Fruit fly (Drosophila melanogaster): ENCODE results near the gene CG2126.

The CG2126 gene

DNA sequence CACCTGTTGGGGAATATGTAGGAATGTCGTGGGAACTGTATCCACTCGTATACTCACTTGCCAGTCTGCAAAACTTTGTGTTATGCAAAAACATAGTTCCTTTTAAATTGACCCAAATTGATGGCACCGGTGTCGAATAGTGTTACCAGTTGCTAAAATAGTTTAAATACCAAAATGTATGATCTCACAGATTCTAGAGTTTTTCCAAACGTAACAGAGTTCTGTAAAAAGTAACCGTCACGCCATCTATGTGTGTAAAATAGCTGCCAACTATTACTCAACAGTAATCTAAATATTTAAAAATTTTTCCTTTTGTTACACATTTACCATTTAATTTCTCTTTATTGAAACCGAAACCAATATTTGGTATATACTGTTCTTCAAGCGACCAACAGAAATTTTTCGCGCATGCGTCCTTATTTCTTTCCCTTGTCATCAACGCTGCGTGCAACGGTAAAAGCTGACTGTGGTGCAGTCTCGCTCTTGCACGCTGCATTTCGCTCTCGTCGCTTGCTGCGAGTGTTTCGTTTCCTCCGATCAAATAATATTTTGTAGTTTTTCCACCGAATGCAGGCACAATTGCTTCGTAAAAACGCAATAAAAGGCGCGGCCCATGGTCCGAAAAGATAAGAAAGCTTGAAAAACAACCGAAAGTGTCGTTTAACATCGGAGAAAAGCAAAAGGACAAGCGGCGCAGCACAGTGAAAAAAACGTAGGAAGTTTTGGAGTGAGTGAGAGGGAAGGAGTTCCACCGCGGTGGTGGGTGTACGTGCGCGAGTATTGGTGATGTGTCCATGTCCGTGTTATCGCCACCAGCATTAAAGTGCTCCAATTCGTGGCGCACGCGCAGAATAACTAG, 35.9 kb upstream of the CG2126 start, which contains the start of the genes FeCH and RhoGAP100F (continued):
- no peak for TF ChIP-seq hb (GFP tag; IDR thresholded peaks at IDR 0.05; ENCODE audit: partially characterized antibody)
- TF ChIP-seq CG4404 (GFP tag; IDR thresholded peaks at IDR 0.05): no peak
- TF ChIP-seq nmo (GFP tag; optimal IDR thresholded peaks at IDR 0.05): no peak
- no peak for TF ChIP-seq gcm (GFP tag; optimal IDR thresholded peaks at IDR 0.05)
- TF ChIP-seq chm (GFP tag; IDR thresholded peaks at IDR 0.05): no peak
- TF ChIP-seq inv (GFP tag; IDR thresholded peaks at IDR 0.05; ENCODE audit: partially characterized antibody): no peak
- peak; percentile 87 for TF ChIP-seq Dip2 (GFP tag; IDR thresholded peaks at IDR 0.05)
- no peak for TF ChIP-seq ci (GFP tag; IDR thresholded peaks at IDR 0.05)
- no peak for TF ChIP-seq grn (GFP tag; optimal IDR thresholded peaks at IDR 0.05)
- no peak for TF ChIP-seq repo (GFP tag; optimal IDR thresholded peaks at IDR 0.05)
- peak; percentile 41 for TF ChIP-seq CG5180 (GFP tag; optimal IDR thresholded peaks at IDR 0.05)
- no peak for TF ChIP-seq pan (optimal IDR thresholded peaks at IDR 0.05)
- no peak for TF ChIP-seq pan (GFP tag; optimal IDR thresholded peaks at IDR 0.05 in 1 of 2, IDR thresholded peaks at IDR 0.05 in 1 of 2)
- TF ChIP-seq Trl (optimal IDR thresholded peaks at IDR 0.05): peak in 1 of 2 experiments; percentile 41
- TF ChIP-seq Trl (GFP tag; optimal IDR thresholded peaks at IDR 0.05): no peak
- TF ChIP-seq CG11696 (GFP tag; IDR thresholded peaks at IDR 0.05): no peak
- no peak for TF ChIP-seq Neu2 (GFP tag; optimal IDR thresholded peaks at IDR 0.05; ENCODE audit: borderline replicate concordance)
- TF ChIP-seq CoRest (tag; optimal IDR thresholded peaks at IDR 0.05): no peak
- TF ChIP-seq ac (GFP tag; optimal IDR thresholded peaks at IDR 0.05): no peak
- TF ChIP-seq kni (GFP tag; optimal IDR thresholded peaks at IDR 0.05): no peak
- TF ChIP-seq Hr51 (GFP tag; optimal IDR thresholded peaks at IDR 0.05): no peak
- no peak for TF ChIP-seq CG17912 (GFP tag; optimal IDR thresholded peaks at IDR 0.05)
- TF ChIP-seq CG2889 (GFP tag; IDR thresholded peaks at IDR 0.05): no peak
- TF ChIP-seq gsb-n (tag; optimal IDR thresholded peaks at IDR 0.05): no peak
- TF ChIP-seq CG7745 (tag; optimal IDR thresholded peaks at IDR 0.05): no peak
- TF ChIP-seq CG6791 (GFP tag; IDR thresholded peaks at IDR 0.05; ENCODE audit: partially characterized antibody): no peak
- TF ChIP-seq CTCF (GFP tag; optimal IDR thresholded peaks at IDR 0.05): peak; percentile 94
- TF ChIP-seq CG33557 (GFP tag; optimal IDR thresholded peaks at IDR 0.05): no peak
- no peak for TF ChIP-seq slbo (GFP tag; IDR thresholded peaks at IDR 0.05)
- TF ChIP-seq Nf-YA (GFP tag; IDR thresholded peaks at IDR 0.05): no peak
- TF ChIP-seq stc (GFP tag; IDR thresholded peaks at IDR 0.05): no peak
- no peak for TF ChIP-seq CG4730 (GFP tag; IDR thresholded peaks at IDR 0.05)
- no peak for TF ChIP-seq zfh1 (GFP tag; IDR thresholded peaks at IDR 0.05)
- no peak for TF ChIP-seq CG34376 (GFP tag; optimal IDR thresholded peaks at IDR 0.05)
- no peak for TF ChIP-seq Ada2b (GFP tag; IDR thresholded peaks at IDR 0.05)
- no peak for TF ChIP-seq CG2120 (GFP tag; optimal IDR thresholded peaks at IDR 0.05)
- no peak for TF ChIP-seq Dbx (GFP tag; IDR thresholded peaks at IDR 0.05)
- no peak for TF ChIP-seq CG18262 (tag; optimal IDR thresholded peaks at IDR 0.05)
- TF ChIP-seq CG17829 (tag; optimal IDR thresholded peaks at IDR 0.05): no peak
- TF ChIP-seq CG10654 (GFP tag; optimal IDR thresholded peaks at IDR 0.05): no peak
- no peak for TF ChIP-seq CG8388 (GFP tag; optimal IDR thresholded peaks at IDR 0.05)
- TF ChIP-seq CG7963 (GFP tag; IDR thresholded peaks at IDR 0.05; ENCODE audit: partially characterized antibody): no peak
- no peak for TF ChIP-seq Optix (GFP tag; IDR thresholded peaks at IDR 0.05)
- TF ChIP-seq crol (GFP tag; IDR thresholded peaks at IDR 0.05): no peak
- no peak for TF ChIP-seq Fer1 (GFP tag; optimal IDR thresholded peaks at IDR 0.05)
- no peak for TF ChIP-seq Meics (GFP tag; optimal IDR thresholded peaks at IDR 0.05)
- TF ChIP-seq pb (GFP tag; optimal IDR thresholded peaks at IDR 0.05): no peak
- no peak for TF ChIP-seq Atf3 (GFP tag; optimal IDR thresholded peaks at IDR 0.05)
- no peak for TF ChIP-seq Sin3A (optimal IDR thresholded peaks at IDR 0.05)
- TF ChIP-seq CG3726 (GFP tag; IDR thresholded peaks at IDR 0.05): no peak
- no peak for TF ChIP-seq CG8359 (GFP tag; optimal IDR thresholded peaks at IDR 0.05; ENCODE audit: borderline replicate concordance)

All from whole organism, embryonic.